Fruit fly (Drosophila melanogaster) whole organism, prepupa: ENCODE data around the gene CG14662.

Experiments used
- CG10631 ChIP-seq: fragments of 200-800 bp; sonication (Bioruptor generic); optimal IDR thresholded peaks from 2 replicates; lab custom pipeline; 2016; ENCODE audit warnings: missing biosample characterization, missing genetic modification characterization
- CG10669 ChIP-seq: fragments of 200-800 bp; sonication (Bioruptor generic); optimal IDR thresholded peaks from 3 replicates; lab custom pipeline; 2018; ENCODE audit warnings: missing biosample characterization, mild to moderate bottlenecking, missing genetic modification characterization, moderate library complexity
- CG11294 ChIP-seq: fragments of 200-800 bp; sonication (Bioruptor generic); IDR thresholded peaks from 2 replicates; pipeline ENCODE4 v1.3.6; 2022; ENCODE audit warnings: missing biosample characterization, missing genetic modification characterization
- CG11902 ChIP-seq: fragments of 200-800 bp; sonication (Bioruptor generic); optimal IDR thresholded peaks from 3 replicates; lab custom pipeline; 2016; ENCODE audit warnings: missing biosample characterization, missing genetic modification characterization
- CG1621 ChIP-seq: fragments of 200-800 bp; sonication (Bioruptor generic); optimal IDR thresholded peaks from 3 replicates; lab custom pipeline; 2018; ENCODE audit warnings: missing biosample characterization, mild to moderate bottlenecking, missing genetic modification characterization
- CG16779 ChIP-seq: fragments of 200-800 bp; sonication (Bioruptor generic); optimal IDR thresholded peaks from 3 replicates; lab custom pipeline; 2017; ENCODE audit warnings: missing biosample characterization, mild to moderate bottlenecking, missing genetic modification characterization
- CG32006 ChIP-seq: fragments of 200-800 bp; sonication (Bioruptor generic); optimal IDR thresholded peaks from 3 replicates; lab custom pipeline; 2017; ENCODE audit warnings: missing biosample characterization, mild to moderate bottlenecking, missing genetic modification characterization
- CG3919 ChIP-seq: fragments of 200-800 bp; sonication (Bioruptor generic); optimal IDR thresholded peaks from 3 replicates; lab custom pipeline; 2016; ENCODE audit warnings: missing biosample characterization, missing genetic modification characterization
- CG4318 ChIP-seq: fragments of 200-800 bp; sonication (Bioruptor generic); optimal IDR thresholded peaks from 3 replicates; lab custom pipeline; 2017; ENCODE audit warnings: missing biosample characterization, mild to moderate bottlenecking, missing genetic modification characterization
- CG6163 ChIP-seq: fragments of 200-800 bp; sonication (Bioruptor generic); IDR thresholded peaks from 3 replicates; pipeline ENCODE4 v1.3.6; 2022; ENCODE audit warnings: missing biosample characterization, missing genetic modification characterization
- CG6276 ChIP-seq: fragments of 200-800 bp; sonication (Bioruptor generic); optimal IDR thresholded peaks from 2 replicates; lab custom pipeline; 2017; ENCODE audit warnings: missing biosample characterization, mild to moderate bottlenecking, missing genetic modification characterization
- CG6792 ChIP-seq: fragments of 200-800 bp; sonication (Bioruptor generic); optimal IDR thresholded peaks from 3 replicates; lab custom pipeline; 2016; ENCODE audit warnings: missing biosample characterization, missing genetic modification characterization
- CG6808 ChIP-seq: fragments of 200-800 bp; sonication (Bioruptor generic); optimal IDR thresholded peaks from 3 replicates; lab custom pipeline; 2017; ENCODE audit warnings: missing biosample characterization, missing genetic modification characterization, mild to moderate bottlenecking, moderate library complexity, missing genetic modification reagents
- CG6854 ChIP-seq: fragments of 200-800 bp; sonication (Bioruptor generic); optimal IDR thresholded peaks from 2 replicates; lab custom pipeline; 2017; ENCODE audit warnings: missing biosample characterization, mild to moderate bottlenecking, missing genetic modification characterization
- CG7368 ChIP-seq: fragments of 200-800 bp; sonication (Bioruptor generic); optimal IDR thresholded peaks from 3 replicates; lab custom pipeline; 2016; ENCODE audit warnings: missing biosample characterization, missing genetic modification characterization
- CG8119 ChIP-seq: fragments of 200-800 bp; sonication (Bioruptor generic); IDR thresholded peaks from 3 replicates; pipeline ENCODE4 v1.3.6; 2022; ENCODE audit warnings: missing biosample characterization, missing genetic modification characterization
- CG8319 ChIP-seq: fragments of 200-800 bp; sonication (Bioruptor generic); optimal IDR thresholded peaks from 3 replicates; lab custom pipeline; 2016; ENCODE audit warnings: missing biosample characterization, missing genetic modification characterization
- CG8632 ChIP-seq: fragments of 200-800 bp; sonication (Bioruptor generic); optimal IDR thresholded peaks from 3 replicates; lab custom pipeline; 2016; ENCODE audit warnings: missing biosample characterization, missing genetic modification characterization
- CG9139 ChIP-seq: fragments of 200-800 bp; sonication (Bioruptor generic); optimal IDR thresholded peaks from 3 replicates; lab custom pipeline; 2017; ENCODE audit warnings: missing biosample characterization, mild to moderate bottlenecking, missing genetic modification characterization
- Eip75B ChIP-seq: fragments of 200-800 bp; sonication (Bioruptor generic); optimal IDR thresholded peaks from 3 replicates; lab custom pipeline; 2016; ENCODE audit warnings: missing biosample characterization, missing genetic modification characterization
- Eip78C ChIP-seq: fragments of 200-800 bp; sonication (Bioruptor generic); peaks from one replicate; lab custom pipeline; 2016; ENCODE audit warnings: missing biosample characterization, missing genetic modification characterization
- Eip93F ChIP-seq: fragments of 200-800 bp; sonication (Bioruptor generic); optimal IDR thresholded peaks from 2 replicates; lab custom pipeline; 2016; ENCODE audit warnings: missing biosample characterization, mild to moderate bottlenecking, missing genetic modification characterization
- Ets96B ChIP-seq: fragments of 200-800 bp; optimal IDR thresholded peaks from 2 replicates; lab custom pipeline; 2019; ENCODE audit warnings: missing biosample characterization, mild to moderate bottlenecking, missing genetic modification characterization, moderate library complexity
- Gug ChIP-seq: fragments of 200-800 bp; sonication (Bioruptor generic); IDR thresholded peaks from 2 replicates; pipeline ENCODE4 v1.3.6; 2022; ENCODE audit warnings: missing biosample characterization, missing genetic modification characterization
- Hr38 ChIP-seq: sonication (Bioruptor generic); optimal IDR thresholded peaks from 2 replicates; lab custom pipeline; 2016; ENCODE audit warnings: missing biosample characterization, missing genetic modification characterization
- Hr39 ChIP-seq: fragments of 200-800 bp; sonication (Bioruptor generic); optimal IDR thresholded peaks from 2 replicates; lab custom pipeline; 2016; ENCODE audit warnings: missing biosample characterization, missing genetic modification characterization
- Hr4 ChIP-seq: fragments of 200-800 bp; sonication (Bioruptor generic); optimal IDR thresholded peaks from 3 replicates; lab custom pipeline; 2016; ENCODE audit warnings: missing biosample characterization, missing genetic modification characterization
- Lpt ChIP-seq: fragments of 200-800 bp; sonication (Bioruptor generic); optimal IDR thresholded peaks from 3 replicates; lab custom pipeline; 2016; ENCODE audit warnings: missing biosample characterization, missing genetic modification characterization
- Met ChIP-seq: fragments of 200-800 bp; sonication (Bioruptor generic); optimal IDR thresholded peaks from 3 replicates; lab custom pipeline; 2016; ENCODE audit warnings: missing biosample characterization, missing genetic modification characterization
- Smox ChIP-seq: fragments of 200-800 bp; sonication (Bioruptor generic); optimal IDR thresholded peaks from 3 replicates; lab custom pipeline; 2016; ENCODE audit warnings: missing biosample characterization, missing genetic modification characterization
- Sox14 ChIP-seq: fragments of 200-800 bp; sonication (Bioruptor generic); optimal IDR thresholded peaks from 3 replicates; lab custom pipeline; 2016; ENCODE audit warnings: missing biosample characterization, missing genetic modification characterization
- Sox15 ChIP-seq: fragments of 200-800 bp; sonication (Bioruptor generic); optimal IDR thresholded peaks from 3 replicates; lab custom pipeline; 2016; ENCODE audit warnings: missing biosample characterization, missing genetic modification characterization
- achi ChIP-seq: fragments of 200-800 bp; sonication (Bioruptor generic); optimal IDR thresholded peaks from 3 replicates; lab custom pipeline; 2016; ENCODE audit warnings: missing biosample characterization, missing genetic modification characterization
- cyc ChIP-seq: fragments of 200-800 bp; sonication (Bioruptor generic); optimal IDR thresholded peaks from 3 replicates; lab custom pipeline; 2016; ENCODE audit warnings: missing biosample characterization, missing genetic modification characterization
- dac ChIP-seq: fragments of 200-800 bp; sonication (Bioruptor generic); optimal IDR thresholded peaks from 2 replicates; lab custom pipeline; 2017; ENCODE audit warnings: missing biosample characterization, mild to moderate bottlenecking, missing genetic modification characterization
- dsx ChIP-seq: fragments of 200-800 bp; optimal IDR thresholded peaks from 3 replicates; lab custom pipeline; 2019; ENCODE audit warnings: missing biosample characterization, mild to moderate bottlenecking, missing genetic modification characterization, moderate library complexity; ENCODE audit not compliant: poor library complexity, severe bottlenecking
- esn ChIP-seq: fragments of 200-800 bp; sonication (Bioruptor generic); optimal IDR thresholded peaks from 2 replicates; lab custom pipeline; 2016; ENCODE audit warnings: missing biosample characterization, mild to moderate bottlenecking, missing genetic modification characterization, moderate library complexity
- fd85E ChIP-seq: fragments of 200-800 bp; sonication (Bioruptor generic); optimal IDR thresholded peaks from 3 replicates; lab custom pipeline; 2016; ENCODE audit warnings: missing biosample characterization, missing genetic modification characterization
- fkh ChIP-seq: fragments of 200-800 bp; sonication (Bioruptor generic); optimal IDR thresholded peaks from 3 replicates; lab custom pipeline; 2017; ENCODE audit warnings: missing biosample characterization, mild to moderate bottlenecking, missing genetic modification characterization, moderate library complexity
- net ChIP-seq: fragments of 200-800 bp; sonication (Bioruptor generic); optimal IDR thresholded peaks from 3 replicates; lab custom pipeline; 2016; ENCODE audit warnings: missing biosample characterization, missing genetic modification characterization
- salr ChIP-seq, 2 experiments: fragments of 200-800 bp; sonication (Bioruptor generic); optimal IDR thresholded peaks; 3 replicates each; lab custom pipeline; 2016 to 2018; ENCODE audit warnings: missing biosample characterization in 2 of 2, missing genetic modification characterization in 2 of 2, mild to moderate bottlenecking in 1 of 2
- spab ChIP-seq: fragments of 200-800 bp; sonication (Bioruptor generic); optimal IDR thresholded peaks from 2 replicates; lab custom pipeline; 2017; ENCODE audit warnings: missing biosample characterization, mild to moderate bottlenecking, missing genetic modification characterization, missing genetic modification reagents
- ss ChIP-seq, 2 experiments: fragments of 200-800 bp; sonication (Bioruptor generic); optimal IDR thresholded peaks; 2 replicates in 1 of 2; 3 replicates in 1 of 2; lab custom pipeline; 2017 to 2018; ENCODE audit warnings: mild to moderate bottlenecking in 2 of 2, missing biosample characterization in 2 of 2, missing genetic modification characterization in 2 of 2, moderate library complexity in 1 of 2
- svp ChIP-seq: fragments of 200-800 bp; sonication (Bioruptor generic); peaks from one replicate; lab custom pipeline; 2016; ENCODE audit warnings: missing biosample characterization, missing genetic modification characterization
- topi ChIP-seq: fragments of 200-800 bp; sonication (Bioruptor generic); optimal IDR thresholded peaks from 3 replicates; lab custom pipeline; 2016; ENCODE audit warnings: missing biosample characterization, missing genetic modification characterization

Gene CG14662

DNA sequence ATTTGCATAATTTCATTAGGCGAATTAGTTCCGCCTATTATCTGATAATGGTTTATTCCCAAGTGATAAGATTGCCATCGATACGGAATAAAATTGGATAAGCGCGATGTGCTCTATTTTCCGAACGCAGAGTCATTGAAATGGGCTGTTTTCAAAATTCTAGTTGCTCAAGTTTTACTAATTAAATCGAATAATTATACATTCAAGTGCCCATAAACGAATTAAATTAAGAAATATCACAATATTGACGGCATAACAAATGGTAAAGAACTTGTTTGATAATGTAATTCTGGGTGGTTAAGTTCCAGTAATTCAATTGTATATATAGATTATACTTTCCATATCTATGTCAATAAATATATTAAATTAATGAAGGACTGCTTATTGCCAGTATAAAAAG lies at the start of gene CG14662:
CG14662 (minus strand) TSS at position 101 of the 400 bp plus-strand sequence.
- TF ChIP-seq dac (GFP tag; lab: Kevin White, UChicago) (no peak), CG6163 (GFP tag; lab: Robert Waterston, UW) (no peak), achi (GFP tag; lab: Kevin White, UChicago) (no peak), Eip75B (no peak), CG32006 (GFP tag; lab: Kevin White, UChicago) (no peak), CG8119 (no peak), Hr4 (GFP tag; lab: Kevin White, UChicago) (no peak), Smox (GFP tag; lab: Kevin White, UChicago) (no peak)

DNA sequence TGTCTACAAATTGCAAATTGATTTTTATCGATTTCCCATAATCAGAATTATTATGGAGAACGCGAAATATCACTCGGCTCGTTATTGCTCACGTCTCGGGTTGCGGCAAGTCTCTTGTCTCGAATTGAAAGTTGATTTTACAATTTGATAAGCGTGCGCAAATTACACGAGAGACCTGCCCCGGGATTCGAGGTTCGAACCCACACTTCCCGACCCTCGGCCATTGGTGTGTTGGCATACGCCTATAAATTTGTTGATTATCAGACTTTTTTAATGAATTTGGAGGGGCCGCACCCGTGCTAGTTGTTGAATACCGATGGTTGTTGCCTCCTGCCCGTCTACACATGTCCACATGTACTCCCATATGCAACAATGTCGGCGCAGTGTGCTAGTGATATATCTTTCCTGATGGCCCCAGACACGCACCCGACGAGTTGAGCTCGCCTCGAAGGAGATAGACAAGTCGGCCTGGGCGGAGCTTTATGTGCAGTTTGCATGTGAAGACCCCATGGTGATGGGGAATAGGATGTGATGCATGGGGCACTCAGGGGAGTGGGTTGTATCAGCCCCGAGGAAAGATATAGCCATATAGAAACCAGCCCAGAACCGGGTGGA lies 49.2 kb upstream of the CG14662 start:
- TF ChIP-seq Ets96B (tag; lab: Kevin White, UChicago) (peak; percentile 44), CG6276 (no peak), Eip78C (GFP tag; lab: Kevin White, UChicago) (peak; percentile 52), CG6808 (GFP tag; lab: Kevin White, UChicago) (peak; percentile 52), Lpt (GFP tag; lab: Kevin White, UChicago) (peak; percentile 21), Met (GFP tag; lab: Kevin White, UChicago) (no peak), Eip93F (GFP tag; lab: Kevin White, UChicago) (no peak), Hr38 (no peak), cyc (GFP tag; lab: Kevin White, UChicago) (no peak), CG10669 (GFP tag; lab: Kevin White, UChicago) (peak; percentile 22), CG32006 (GFP tag; lab: Kevin White, UChicago) (peak; percentile 2), salr (GFP tag; optimal IDR thresholded peaks at IDR 0.05; lab: Kevin White, UChicago) (peak in 1 of 2 experiments; percentile 12), CG11902 (no peak), ss (GFP tag; optimal IDR thresholded peaks at IDR 0.05; lab: Kevin White, UChicago) (peak; percentile 33 to 98), fkh (GFP tag; lab: Kevin White, UChicago) (no peak), Hr39 (no peak), dsx (peak; percentile 99), Sox15 (no peak), CG1621 (tag; lab: Kevin White, UChicago) (peak; percentile 49), CG6792 (GFP tag; lab: Kevin White, UChicago) (no peak), CG3919 (GFP tag; lab: Kevin White, UChicago) (peak; percentile 11), Gug (GFP tag; lab: Robert Waterston, UW) (peak; percentile 25; the same call in 1 of the 2 replicates), achi (GFP tag; lab: Kevin White, UChicago) (no peak), svp (GFP tag; lab: Kevin White, UChicago) (peak; percentile 68), CG6854 (GFP tag; lab: Kevin White, UChicago) (no peak), CG9139 (GFP tag; lab: Kevin White, UChicago) (no peak), net (GFP tag; lab: Kevin White, UChicago) (no peak), CG10631 (GFP tag; lab: Kevin White, UChicago) (peak; percentile 26), CG8119 (no peak), CG4318 (GFP tag; lab: Kevin White, UChicago) (no peak), esn (GFP tag; lab: Kevin White, UChicago) (no peak), CG11294 (GFP tag; lab: Robert Waterston, UW) (no peak), fd85E (GFP tag; lab: Kevin White, UChicago) (no peak), CG8319 (GFP tag; lab: Kevin White, UChicago) (no peak), CG7368 (GFP tag; lab: Kevin White, UChicago) (no peak), Hr4 (GFP tag; lab: Kevin White, UChicago) (no peak), Smox (GFP tag; lab: Kevin White, UChicago) (no peak), topi (no peak), CG8632 (GFP tag; lab: Kevin White, UChicago) (no peak), CG6163 (GFP tag; lab: Robert Waterston, UW) (peak; percentile 50; the same call in 1 of the 3 replicates), CG16779 (no peak), Sox14 (GFP tag; lab: Kevin White, UChicago) (no peak), spab (peak; percentile 6)
